Worm (Caenorhabditis elegans) whole organism, L4/young adult: ENCODE results near the gene ztf-25.
"Not testable (repeated sequence)": the region's sequence is repeated elsewhere in the genome, so short reads cannot be mapped to it uniquely, and the experiment has no call there.

Source experiments
- W03F9.2 ChIP-seq: fragments of 150-350 bp; optimal IDR thresholded peaks from 2 replicates; lab custom pipeline; 2014; ENCODE audit warnings: missing biosample characterization, missing genetic modification characterization
- him-1 ChIP-seq: sonication (generic microtip); optimal IDR thresholded peaks from 2 replicates; lab custom pipeline; 2016; ENCODE audit warnings: missing genotype, missing genetic modification reagents, missing genetic modification characterization, missing compliant biosample characterization

- TF ChIP-seq him-1, W03F9.2 (tag; lab: Kevin White, UChicago): not testable (repeated sequence)
Observed at ce11 chrV:17606050-17606449, 4.4 kb downstream of the ztf-25 start, which contains the start of gene Y6G8.16.
